Fruit fly (Drosophila melanogaster): Measurements from ENCODE around the gene sn.

Gene sn

DNA sequence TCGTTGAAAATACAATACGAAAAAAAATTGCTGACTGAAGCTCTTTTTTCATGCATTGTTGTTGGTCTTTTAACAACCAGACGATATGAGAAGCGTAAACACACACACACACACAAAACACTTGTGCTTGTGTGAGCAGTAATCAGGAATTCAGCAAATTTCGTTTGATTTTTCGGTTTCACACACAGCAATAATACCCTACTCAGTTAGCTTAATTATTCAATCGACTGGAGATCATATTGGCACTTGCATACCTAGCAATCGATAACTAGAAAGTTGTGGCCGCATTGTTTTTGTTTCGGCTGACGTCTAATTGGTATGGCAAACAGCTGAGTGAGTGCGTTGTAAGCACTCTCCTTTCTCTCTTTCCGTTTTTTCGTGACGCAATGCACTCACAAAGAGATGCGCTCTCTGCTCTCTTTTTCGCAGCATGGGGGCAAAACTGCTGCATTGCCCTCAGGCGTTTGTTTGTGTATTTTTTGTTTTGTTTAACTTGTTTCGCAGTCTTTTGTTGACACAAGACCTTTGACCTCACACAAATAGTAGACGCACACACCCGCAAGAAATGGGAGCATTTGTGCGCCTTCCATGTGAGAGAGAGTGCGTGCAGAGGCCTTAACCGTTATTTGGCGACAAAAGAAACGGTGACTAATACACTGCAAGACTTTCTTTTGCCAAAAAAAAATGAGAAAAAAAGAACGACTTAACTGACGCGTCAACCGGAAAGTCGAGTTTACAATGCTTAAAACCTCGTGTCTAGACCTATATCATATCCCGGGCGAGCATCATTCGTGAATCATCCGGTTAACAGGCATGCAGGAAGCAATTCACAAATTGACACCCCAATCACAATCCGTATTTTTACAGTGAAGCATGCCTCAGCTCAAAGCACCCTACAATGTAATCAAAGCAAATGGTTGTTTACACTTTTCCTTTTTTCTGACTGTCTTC, 18.8 kb upstream of the sn start (continued):
- TF ChIP-seq Dll (GFP tag; IDR thresholded peaks at IDR 0.05; ENCODE audit: partially characterized antibody), result 0 out of 4 replicates have a peak, but pooled peaks have one; percentile 37
- TF ChIP-seq Doc2 (GFP tag; IDR thresholded peaks at IDR 0.05), result no peak
- no peak for TF ChIP-seq psq (GFP tag; optimal IDR thresholded peaks at IDR 0.05)
- peak; percentile 13; the same call in 1 of the 3 replicates for TF ChIP-seq B-H1 (GFP tag; IDR thresholded peaks at IDR 0.05)
- peak; percentile 17 for TF ChIP-seq CG4424 (GFP tag; optimal IDR thresholded peaks at IDR 0.05)
- TF ChIP-seq Sox102F (GFP tag; optimal IDR thresholded peaks at IDR 0.05), result peak; percentile 49
- TF ChIP-seq CHES-1-like (GFP tag; optimal IDR thresholded peaks at IDR 0.05), result no peak
- no peak for TF ChIP-seq B-H2 (GFP tag; optimal IDR thresholded peaks at IDR 0.05)
- TF ChIP-seq sqz (GFP tag; optimal IDR thresholded peaks at IDR 0.05), result peak; percentile 94
- TF ChIP-seq chif (GFP tag; optimal IDR thresholded peaks at IDR 0.05), result peak in 1 of 2 experiments; percentile 46
- 0 out of 3 replicates have a peak, but pooled peaks have one; percentile 10 for TF ChIP-seq CG6175 (GFP tag; IDR thresholded peaks at IDR 0.05)
- no peak for TF ChIP-seq p53 (GFP tag; optimal IDR thresholded peaks at IDR 0.05)
- no peak for TF ChIP-seq Dek (tag; optimal IDR thresholded peaks at IDR 0.05)
- peak; percentile 3 for TF ChIP-seq CG10209 (GFP tag; optimal IDR thresholded peaks at IDR 0.05)
- peak; percentile 68 for TF ChIP-seq zf30C (GFP tag; optimal IDR thresholded peaks at IDR 0.05)
- TF ChIP-seq C15 (GFP tag; IDR thresholded peaks at IDR 0.05), result no peak
- no peak for TF ChIP-seq CG11398 (GFP tag; optimal IDR thresholded peaks at IDR 0.05)
- peak; percentile 19 for TF ChIP-seq CG30431 (GFP tag; optimal IDR thresholded peaks at IDR 0.05)
- 0 out of 2 replicates have a peak, but pooled peaks have one; percentile 19 for TF ChIP-seq sna (GFP tag; IDR thresholded peaks at IDR 0.05; ENCODE audit: partially characterized antibody)
- peak; percentile 11; the same call in 1 of the 2 replicates for TF ChIP-seq Taf1 (GFP tag; IDR thresholded peaks at IDR 0.05)
- TF ChIP-seq CG4707 (GFP tag; optimal IDR thresholded peaks at IDR 0.05), result no peak
- 0 out of 3 replicates have a peak, but pooled peaks have one; percentile 24 for TF ChIP-seq CG11695 (GFP tag; IDR thresholded peaks at IDR 0.05)
- peak; percentile 40 for TF ChIP-seq zfh2 (GFP tag; optimal IDR thresholded peaks at IDR 0.05)
- TF ChIP-seq CG16813 (GFP tag; IDR thresholded peaks at IDR 0.05; ENCODE audit: partially characterized antibody), result no peak
- peak; percentile 46 for TF ChIP-seq CG18262 (tag; optimal IDR thresholded peaks at IDR 0.05)
- TF ChIP-seq jumu (GFP tag; optimal IDR thresholded peaks at IDR 0.05), result no peak
- peak; percentile 23 for TF ChIP-seq CG2712 (tag; optimal IDR thresholded peaks at IDR 0.05)
- TF ChIP-seq Gug (GFP tag; IDR thresholded peaks at IDR 0.05), result no peak
- 0 out of 2 replicates have a peak, but pooled peaks have one; percentile 22 for TF ChIP-seq CG11247 (GFP tag; IDR thresholded peaks at IDR 0.05)
- TF ChIP-seq bowl (GFP tag; IDR thresholded peaks at IDR 0.05), result no peak
- no peak for TF ChIP-seq CG12155 (GFP tag; optimal IDR thresholded peaks at IDR 0.05)
- no peak for TF ChIP-seq az2 (GFP tag; optimal IDR thresholded peaks at IDR 0.05)
- TF ChIP-seq Xrp1 (GFP tag; IDR thresholded peaks at IDR 0.05), result 0 out of 2 replicates have a peak, but pooled peaks have one; percentile 33
- no peak for TF ChIP-seq CG12071 (GFP tag; optimal IDR thresholded peaks at IDR 0.05)
- TF ChIP-seq chinmo (GFP tag; IDR thresholded peaks at IDR 0.05; ENCODE audit: partially characterized antibody), result peak; percentile 6; the same call in 1 of the 4 replicates
- TF ChIP-seq wek (GFP tag; optimal IDR thresholded peaks at IDR 0.05), result no peak
- no peak for TF ChIP-seq NK7.1 (GFP tag; optimal IDR thresholded peaks at IDR 0.05)
- TF ChIP-seq Atf3 (GFP tag; optimal IDR thresholded peaks at IDR 0.05), result no peak
- TF ChIP-seq prd (optimal IDR thresholded peaks at IDR 0.05), result no peak
- TF ChIP-seq prd (GFP tag; IDR thresholded peaks at IDR 0.05), result peak; percentile 34; the same call in 1 of the 3 replicates
- TF ChIP-seq CG31224 (GFP tag; IDR thresholded peaks at IDR 0.05), result no peak
- TF ChIP-seq Scr (GFP tag; IDR thresholded peaks at IDR 0.05; ENCODE audit: partially characterized antibody), result no peak; the same call in 1 of the 2 replicates
- peak; percentile 91 for TF ChIP-seq sd (tag; optimal IDR thresholded peaks at IDR 0.05)
- TF ChIP-seq Trl (optimal IDR thresholded peaks at IDR 0.05), result peak; percentile 77 to 89
- peak; percentile 2 for TF ChIP-seq Trl (GFP tag; optimal IDR thresholded peaks at IDR 0.05)
- no peak for TF ChIP-seq Nf-YA (GFP tag; IDR thresholded peaks at IDR 0.05)
- no peak; the same call in 2 of the 3 replicates for TF ChIP-seq zfh1 (GFP tag; IDR thresholded peaks at IDR 0.05)
- peak; percentile 50 for TF ChIP-seq Ptx1 (GFP tag; IDR thresholded peaks at IDR 0.05)
- TF ChIP-seq Fer3 (tag; optimal IDR thresholded peaks at IDR 0.05), result peak; percentile 13

Measured in whole organism, embryonic.